Worm (Caenorhabditis elegans) whole organism, L4 larva: ENCODE results near the gene srw-94.

Experiments
- D1046.2 ChIP-seq: fragments of 200-800 bp; sonication (Bioruptor generic); IDR thresholded peaks from 2 replicates; pipeline ENCODE4 v1.3.6; 2022; ENCODE audit warnings: missing genetic modification characterization, missing compliant biosample characterization
- F10B5.3 ChIP-seq: sonication (generic microtip); optimal IDR thresholded peaks from 2 replicates; lab custom pipeline; 2016; ENCODE audit warnings: mild to moderate bottlenecking, missing genetic modification characterization, missing compliant biosample characterization
- F37D6.2 ChIP-seq: sonication (generic microtip); optimal IDR thresholded peaks from 2 replicates; lab custom pipeline; 2016; ENCODE audit warnings: mild to moderate bottlenecking, missing genetic modification characterization, missing compliant biosample characterization
- F44E2.7 ChIP-seq: fragments of 200-800 bp; sonication (Bioruptor generic); IDR thresholded peaks from 2 replicates; pipeline ENCODE4 v2.1.2; 2022; ENCODE audit warnings: missing genetic modification characterization, missing compliant biosample characterization
- T20F7.1 ChIP-seq: fragments of 200-800 bp; sonication (Bioruptor generic); optimal IDR thresholded peaks from 2 replicates; lab custom pipeline; 2018; ENCODE audit warnings: mild to moderate bottlenecking, missing genetic modification characterization, missing compliant biosample characterization
- Y48G9A.11 ChIP-seq: fragments of 200-800 bp; sonication (Bioruptor generic); IDR thresholded peaks from 2 replicates; pipeline ENCODE4 v1.3.6; 2022; ENCODE audit warnings: missing genetic modification reagents, missing genetic modification characterization, missing compliant biosample characterization
- aly-2 ChIP-seq: sonication (generic microtip); optimal IDR thresholded peaks from 2 replicates; lab custom pipeline; 2018; ENCODE audit warnings: missing biosample characterization, missing genetic modification characterization
- attf-4 ChIP-seq: sonication (generic microtip); optimal IDR thresholded peaks from 3 replicates; lab custom pipeline; 2017; ENCODE audit warnings: missing biosample characterization, missing genetic modification characterization
- ceh-20 ChIP-seq: fragments of 200-800 bp; sonication (Bioruptor generic); IDR thresholded peaks from 2 replicates; pipeline ENCODE4 v1.3.6; 2022; ENCODE audit warnings: missing genetic modification reagents, missing genetic modification characterization, missing compliant biosample characterization
- ceh-28 ChIP-seq: fragments of 150-350 bp; optimal IDR thresholded peaks from 2 replicates; lab custom pipeline; 2014; ENCODE audit warnings: missing biosample characterization, missing genetic modification reagents, missing genetic modification characterization
- ceh-32 ChIP-seq: sonication (generic microtip); optimal IDR thresholded peaks from 2 replicates; lab custom pipeline; 2016; ENCODE audit warnings: mild to moderate bottlenecking, missing genetic modification characterization, missing compliant biosample characterization; ENCODE audit not compliant: poor library complexity
- cey-2 ChIP-seq: sonication (generic microtip); optimal IDR thresholded peaks from 3 replicates; lab custom pipeline; 2017; ENCODE audit warnings: missing genetic modification characterization, mild to moderate bottlenecking, missing compliant biosample characterization, antibody characterized with exemption, borderline replicate concordance; ENCODE audit not compliant: insufficient read depth
- ctbp-1 ChIP-seq: fragments of 200-800 bp; sonication (Bioruptor generic); IDR thresholded peaks from 2 replicates; pipeline ENCODE4 v1.3.6; 2022; ENCODE audit warnings: missing genetic modification reagents, missing genetic modification characterization, missing compliant biosample characterization
- daf-16 ChIP-seq, 3 experiments: sonication (generic microtip); optimal IDR thresholded peaks; 2 replicates each; lab custom pipeline; 2016 to 2017; ENCODE audit warnings: missing genetic modification characterization in 3 of 3, missing genetic modification reagents in 3 of 3, mild to moderate bottlenecking in 2 of 3, missing compliant biosample characterization in 2 of 3, missing biosample characterization in 1 of 3, moderate library complexity in 1 of 3
- daf-8 ChIP-seq: fragments of 200-800 bp; sonication (Bioruptor generic); IDR thresholded peaks from 2 replicates; pipeline ENCODE4 v1.3.6; 2022; ENCODE audit warnings: missing genetic modification characterization, missing compliant biosample characterization
- dmd-8 ChIP-seq: fragments of 200-800 bp; sonication (Bioruptor generic); IDR thresholded peaks from 2 replicates; pipeline ENCODE4 v1.3.6; 2022; ENCODE audit warnings: missing genetic modification characterization, missing compliant biosample characterization
- egl-27 ChIP-seq: sonication (generic microtip); optimal IDR thresholded peaks from 3 replicates; lab custom pipeline; 2017; ENCODE audit warnings: missing biosample characterization, missing genetic modification reagents, missing genetic modification characterization
- fos-1 ChIP-seq: fragments of 150-350 bp; optimal IDR thresholded peaks from 2 replicates; lab custom pipeline; 2014; ENCODE audit warnings: missing biosample characterization, missing genetic modification characterization
- hlh-30 ChIP-seq: sonication (generic microtip); optimal IDR thresholded peaks from 2 replicates; lab custom pipeline; 2017; ENCODE audit warnings: antibody characterized with exemption, mild to moderate bottlenecking, missing genetic modification characterization, missing compliant biosample characterization; ENCODE audit not compliant: insufficient read depth
- hmg-1.1 ChIP-seq: fragments of 200-800 bp; sonication (Bioruptor generic); IDR thresholded peaks from 2 replicates; pipeline ENCODE4 v1.3.6; 2022; ENCODE audit warnings: missing genetic modification reagents, missing genetic modification characterization, missing compliant biosample characterization
- jun-1 ChIP-seq: fragments of 150-350 bp; optimal IDR thresholded peaks from 2 replicates; lab custom pipeline; 2014; ENCODE audit warnings: missing biosample characterization, missing genetic modification reagents, missing genetic modification characterization
- lin-1 ChIP-seq: fragments of 200-800 bp; sonication (Bioruptor generic); IDR thresholded peaks from 2 replicates; pipeline ENCODE4 v1.3.6; 2022; ENCODE audit warnings: missing genetic modification reagents, missing genetic modification characterization, missing compliant biosample characterization
- lin-15B ChIP-seq: fragments of 150-350 bp; sonication (generic microtip); optimal IDR thresholded peaks from 3 replicates; lab custom pipeline; 2014; ENCODE audit warnings: missing biosample characterization, missing genetic modification characterization
- lin-29 ChIP-seq: fragments of 200-800 bp; sonication (Bioruptor generic); IDR thresholded peaks from 2 replicates; pipeline ENCODE4 v1.3.6; 2022; ENCODE audit warnings: missing genetic modification reagents, missing genetic modification characterization, missing compliant biosample characterization
- lir-3 ChIP-seq: sonication (generic microtip); optimal IDR thresholded peaks from 2 replicates; lab custom pipeline; 2016; ENCODE audit warnings: mild to moderate bottlenecking, missing genetic modification characterization, missing compliant biosample characterization
- madf-9 ChIP-seq: fragments of 200-800 bp; sonication (Bioruptor generic); conservative IDR thresholded peaks from 2 replicates; pipeline ENCODE4 v1.3.6; 2022; ENCODE audit warnings: missing genetic modification reagents, missing genetic modification characterization, missing compliant biosample characterization
- mep-1 ChIP-seq: fragments of 150-350 bp; sonication (generic microtip); optimal IDR thresholded peaks from 3 replicates; lab custom pipeline; 2014; ENCODE audit warnings: missing biosample characterization, missing genetic modification characterization
- mes-2 ChIP-seq: sonication (generic microtip); optimal IDR thresholded peaks from 2 replicates; lab custom pipeline; 2016; ENCODE audit warnings: missing genotype, mild to moderate bottlenecking, missing genetic modification characterization, missing compliant biosample characterization; ENCODE audit not compliant: poor library complexity, severe bottlenecking
- nhr-102 ChIP-seq: sonication (generic microtip); optimal IDR thresholded peaks from 2 replicates; lab custom pipeline; 2016; ENCODE audit warnings: mild to moderate bottlenecking, missing genetic modification characterization, moderate library complexity, missing compliant biosample characterization
- nhr-28 ChIP-seq: fragments of 150-350 bp; optimal IDR thresholded peaks from 2 replicates; lab custom pipeline; 2014; ENCODE audit warnings: missing biosample characterization, missing genetic modification characterization
- nhr-6 ChIP-seq: fragments of 150-350 bp; optimal IDR thresholded peaks from 2 replicates; lab custom pipeline; 2014; ENCODE audit warnings: missing biosample characterization, missing genetic modification characterization
- nhr-76 ChIP-seq: fragments of 150-350 bp; optimal IDR thresholded peaks from 2 replicates; lab custom pipeline; 2014; ENCODE audit warnings: missing biosample characterization, missing genetic modification characterization
- nhr-77 ChIP-seq: fragments of 150-350 bp; optimal IDR thresholded peaks from 2 replicates; lab custom pipeline; 2014; ENCODE audit warnings: missing biosample characterization, missing genetic modification characterization
- pqm-1 ChIP-seq: sonication (generic microtip); optimal IDR thresholded peaks from 2 replicates; lab custom pipeline; 2017; ENCODE audit warnings: missing biosample characterization, missing genetic modification characterization
- saeg-2 ChIP-seq: fragments of 200-800 bp; sonication (Bioruptor generic); IDR thresholded peaks from 2 replicates; pipeline ENCODE4 v1.3.6; 2022; ENCODE audit warnings: missing genetic modification reagents, missing genetic modification characterization, missing compliant biosample characterization
- unc-39 ChIP-seq: sonication (generic microtip); optimal IDR thresholded peaks from 2 replicates; lab custom pipeline; 2017; ENCODE audit warnings: missing biosample characterization, missing genetic modification characterization
- unc-62 ChIP-seq, 3 experiments: fragments of 150-350 bp in 1 of 3; sonication (generic microtip); optimal IDR thresholded peaks in 2 of 3; peaks in 1 of 3; 1 replicate in 1 of 3; 2 replicates in 2 of 3; lab custom pipeline; 2014 to 2017; ENCODE audit warnings: missing biosample characterization in 3 of 3, missing genetic modification characterization in 3 of 3, missing genetic modification reagents in 3 of 3, missing genotype in 1 of 3
- zag-1 ChIP-seq: fragments of 150-350 bp; optimal IDR thresholded peaks from 2 replicates; lab custom pipeline; 2014; ENCODE audit warnings: missing biosample characterization, missing genetic modification characterization
- zfp-3 ChIP-seq: fragments of 200-800 bp; sonication (Bioruptor generic); conservative IDR thresholded peaks from 2 replicates; pipeline ENCODE4 v1.3.6; 2022; ENCODE audit warnings: missing genetic modification reagents, missing genetic modification characterization, missing compliant biosample characterization
- zip-11 ChIP-seq: fragments of 200-800 bp; sonication (Bioruptor generic); IDR thresholded peaks from 2 replicates; pipeline ENCODE4 v1.3.6; 2022; ENCODE audit warnings: missing genetic modification characterization, missing compliant biosample characterization
- zip-2 ChIP-seq: fragments of 150-350 bp; optimal IDR thresholded peaks from 2 replicates; lab custom pipeline; 2014; ENCODE audit warnings: missing biosample characterization, missing genetic modification characterization
- ztf-11 ChIP-seq: fragments of 150-350 bp; optimal IDR thresholded peaks from 2 replicates; lab custom pipeline; 2014; ENCODE audit warnings: missing biosample characterization, missing genetic modification characterization

srw-94 gene

ce11 chrIV:4814185-4814584, at the start of gene srw-94:
srw-94 (plus strand) TSS chrIV:4814485.
- TF ChIP-seq zip-11: no peak
- no peak for TF ChIP-seq T20F7.1
- no peak for TF ChIP-seq madf-9 (GFP tag; lab: Robert Waterston, UW)
- no peak for TF ChIP-seq dmd-8 (GFP tag; lab: Robert Waterston, UW)
- TF ChIP-seq nhr-102: no peak
- no peak for TF ChIP-seq mes-2 (tag; lab: Kevin White, UChicago)

ce11 chrIV:4771792-4772191, 42.5 kb upstream of the srw-94 start, which contains the start of gene R11E3.2:
R11E3.2 (plus strand) TSS chrIV:4772092.
- TF ChIP-seq pqm-1 (tag; lab: Kevin White, UChicago) (peak; percentile 28), jun-1 (tag; lab: Kevin White, UChicago) (no peak)

- TF ChIP-seq cey-2 (tag; lab: Kevin White, UChicago): no peak
- TF ChIP-seq lin-15B (tag; lab: Kevin White, UChicago): no peak
- TF ChIP-seq, all 104 proteins: peak for 0
Measured at ce11 chrIV:4776001-4776400, 38.3 kb upstream of the srw-94 start, which contains the start of gene R11E3.19. R11E3.19 (minus strand) TSS chrIV:4776101.

ce11 chrIV:4776501-4776900, 37.8 kb upstream of the srw-94 start:
- TF ChIP-seq madf-9 (GFP tag; lab: Robert Waterston, UW) (no peak), F10B5.3 (tag; lab: Kevin White, UChicago) (no peak), nhr-6 (tag; lab: Kevin White, UChicago) (no peak), ceh-32 (no peak), nhr-76 (tag; lab: Kevin White, UChicago) (no peak), F44E2.7 (GFP tag; lab: Robert Waterston, UW) (no peak), ceh-28 (tag; lab: Kevin White, UChicago) (no peak), unc-39 (no peak), ctbp-1 (GFP tag; lab: Robert Waterston, UW) (no peak), nhr-28 (tag; lab: Kevin White, UChicago) (no peak), D1046.2 (GFP tag; lab: Robert Waterston, UW) (no peak)

- TF ChIP-seq lir-3 (tag; lab: Kevin White, UChicago) (no peak), ztf-11 (tag; lab: Kevin White, UChicago) (no peak), attf-4 (tag; lab: Kevin White, UChicago) (no peak), zfp-3 (GFP tag; lab: Robert Waterston, UW) (no peak), Y48G9A.11 (GFP tag; lab: Robert Waterston, UW) (no peak), ceh-20 (GFP tag; lab: Robert Waterston, UW) (no peak), saeg-2 (GFP tag; lab: Robert Waterston, UW) (no peak), unc-39 (no peak)
Measured at ce11 chrIV:4780129-4780528, 34.2 kb upstream of the srw-94 start, which contains the start of gene set-15. set-15 (minus strand) TSS chrIV:4780229.

ce11 chrIV:4781123-4781522, 33.2 kb upstream of the srw-94 start:
- TF ChIP-seq egl-27 (tag; lab: Kevin White, UChicago): no peak
- TF ChIP-seq lin-1: no peak
- TF ChIP-seq daf-8 (GFP tag; lab: Robert Waterston, UW): no peak
- TF ChIP-seq hlh-30 (tag; lab: Kevin White, UChicago): no peak
- TF ChIP-seq jun-1 (tag; lab: Kevin White, UChicago): no peak
- TF ChIP-seq aly-2 (tag; lab: Kevin White, UChicago): no peak
- no peak for TF ChIP-seq F37D6.2
- TF ChIP-seq daf-16 (GFP tag; optimal IDR thresholded peaks at IDR 0.05; lab: Kevin White, UChicago): no peak
- peak; percentile 32 for TF ChIP-seq daf-16 (tag; optimal IDR thresholded peaks at IDR 0.05; lab: Kevin White, UChicago)
- TF ChIP-seq unc-62 (GFP tag; optimal IDR thresholded peaks at IDR 0.05 in 1 of 2; lab: Kevin White, UChicago): peak in 1 of 2 experiments; percentile 97
- TF ChIP-seq unc-62 (tag; optimal IDR thresholded peaks at IDR 0.05; lab: Kevin White, UChicago): no peak
- TF ChIP-seq nhr-77: no peak
- TF ChIP-seq fos-1 (tag; lab: Kevin White, UChicago): no peak
- TF ChIP-seq F10B5.3 (tag; lab: Kevin White, UChicago): no peak
- TF ChIP-seq mep-1 (tag; lab: Kevin White, UChicago): no peak
- no peak for TF ChIP-seq zip-2 (tag; lab: Kevin White, UChicago)
- no peak for TF ChIP-seq F44E2.7 (GFP tag; lab: Robert Waterston, UW)
- TF ChIP-seq hmg-1.1 (GFP tag; lab: Robert Waterston, UW): 0 out of 2 replicates have a peak, but pooled peaks have one; percentile 37
- TF ChIP-seq zag-1 (tag; lab: Kevin White, UChicago): no peak
- no peak for TF ChIP-seq lin-29 (GFP tag; lab: Robert Waterston, UW)
